Fruit fly (Drosophila melanogaster) whole organism, adult: ENCODE data around the gene CG11095.

Experiments used
- CG11617 ChIP-seq: fragments of 200-800 bp; sonication (Bioruptor generic); optimal IDR thresholded peaks from 2 replicates; lab custom pipeline; 2017; ENCODE audit warnings: mild to moderate bottlenecking, missing biosample characterization, missing genetic modification reagents, missing genetic modification characterization
- CG12768 ChIP-seq: fragments of 200-800 bp; sonication (Bioruptor generic); optimal IDR thresholded peaks from 2 replicates; lab custom pipeline; 2017; ENCODE audit warnings: missing biosample characterization, missing genetic modification characterization, mild to moderate bottlenecking, moderate library complexity, missing genetic modification reagents
- CG14711 ChIP-seq: fragments of 200-800 bp; sonication (Bioruptor generic); optimal IDR thresholded peaks from 2 replicates; lab custom pipeline; 2018; ENCODE audit warnings: missing biosample characterization, mild to moderate bottlenecking, missing genetic modification characterization, moderate library complexity
- CG1620 ChIP-seq: fragments of 200-800 bp; sonication (Bioruptor generic); optimal IDR thresholded peaks from 2 replicates; lab custom pipeline; 2016; ENCODE audit warnings: missing biosample characterization, missing genetic modification characterization
- CG33017 ChIP-seq: fragments of 200-800 bp; sonication (Bioruptor generic); optimal IDR thresholded peaks from 2 replicates; lab custom pipeline; 2018; ENCODE audit warnings: missing biosample characterization, mild to moderate bottlenecking, missing genetic modification characterization, moderate library complexity
- CG5204 ChIP-seq: fragments of 200-800 bp; sonication (Bioruptor generic); optimal IDR thresholded peaks from 2 replicates; lab custom pipeline; 2016; ENCODE audit warnings: missing biosample characterization, missing genetic modification characterization
- CG7045 ChIP-seq: fragments of 200-800 bp; sonication (Bioruptor generic); optimal IDR thresholded peaks from 2 replicates; lab custom pipeline; 2017; ENCODE audit warnings: missing biosample characterization, mild to moderate bottlenecking, missing genetic modification characterization
- CG7101 ChIP-seq: fragments of 200-800 bp; sonication (Bioruptor generic); optimal IDR thresholded peaks from 2 replicates; lab custom pipeline; 2018; ENCODE audit warnings: missing biosample characterization, mild to moderate bottlenecking, missing genetic modification characterization, moderate library complexity
- Clk ChIP-seq: fragments of 200-800 bp; sonication (Bioruptor generic); optimal IDR thresholded peaks from 2 replicates; lab custom pipeline; 2017; ENCODE audit warnings: missing biosample characterization, missing genetic modification characterization
- Crg-1 ChIP-seq: fragments of 200-800 bp; sonication (Bioruptor generic); optimal IDR thresholded peaks from 2 replicates; lab custom pipeline; 2016; ENCODE audit warnings: missing biosample characterization, missing genetic modification characterization
- Hr96 ChIP-seq: fragments of 200-800 bp; sonication (Bioruptor generic); optimal IDR thresholded peaks from 2 replicates; lab custom pipeline; 2016; ENCODE audit warnings: missing biosample characterization, missing genetic modification characterization
- Mnt ChIP-seq: fragments of 200-800 bp; sonication (Bioruptor generic); optimal IDR thresholded peaks from 2 replicates; lab custom pipeline; 2016; ENCODE audit warnings: missing biosample characterization, mild to moderate bottlenecking, missing genetic modification characterization
- bab1 ChIP-seq: fragments of 200-800 bp; sonication (Bioruptor generic); optimal IDR thresholded peaks from 3 replicates; lab custom pipeline; 2019; ENCODE audit warnings: missing biosample characterization, mild to moderate bottlenecking, missing genetic modification characterization, moderate library complexity
- cic ChIP-seq: fragments of 200-800 bp; sonication (Bioruptor generic); optimal IDR thresholded peaks from 2 replicates; lab custom pipeline; 2017; ENCODE audit warnings: missing biosample characterization, mild to moderate bottlenecking, missing genetic modification characterization, moderate library complexity
- cnc ChIP-seq, 2 experiments: fragments of >200 bp; optimal IDR thresholded peaks; 2 replicates each; lab custom pipeline; 2017
- kay ChIP-seq: fragments of 200-800 bp; sonication (Bioruptor generic); peaks from one replicate; lab custom pipeline; 2016; ENCODE audit warnings: missing biosample characterization, missing genetic modification characterization, borderline replicate concordance
- ovo ChIP-seq: fragments of 200-800 bp; sonication (Bioruptor generic); optimal IDR thresholded peaks from 2 replicates; lab custom pipeline; 2016; ENCODE audit warnings: missing biosample characterization, missing genetic modification characterization
- pad ChIP-seq: fragments of 200-800 bp; sonication (Bioruptor generic); optimal IDR thresholded peaks from 3 replicates; lab custom pipeline; 2017; ENCODE audit warnings: missing biosample characterization, missing genetic modification characterization, mild to moderate bottlenecking, moderate library complexity, missing genetic modification reagents
- tj ChIP-seq: fragments of 200-800 bp; sonication (Bioruptor generic); optimal IDR thresholded peaks from 3 replicates; lab custom pipeline; 2017; ENCODE audit warnings: missing biosample characterization, mild to moderate bottlenecking, missing genetic modification characterization, moderate library complexity
- toe ChIP-seq: fragments of 200-800 bp; sonication (Bioruptor generic); optimal IDR thresholded peaks from 2 replicates; lab custom pipeline; 2016; ENCODE audit warnings: missing biosample characterization, missing genetic modification characterization

The CG11095 gene

dm6 chrX:13838892-13839291, 27.4 kb downstream of the CG11095 start:
- peak; percentile 19 for TF ChIP-seq Crg-1 (GFP tag; lab: Kevin White, UChicago)
- TF ChIP-seq kay = no peak
- peak; percentile 77 for TF ChIP-seq CG7045 (GFP tag; lab: Kevin White, UChicago)
- peak; percentile 65 for TF ChIP-seq bab1 (GFP tag; lab: Kevin White, UChicago)
- no peak for TF ChIP-seq Hr96 (GFP tag; lab: Kevin White, UChicago)
- TF ChIP-seq CG11617 (GFP tag; lab: Kevin White, UChicago) = peak; percentile 79
- TF ChIP-seq CG14711 (tag; lab: Kevin White, UChicago) = peak; percentile 84
- peak; percentile 68 for TF ChIP-seq CG12768
- peak; percentile 73 for TF ChIP-seq Clk
- TF ChIP-seq pad (GFP tag; lab: Kevin White, UChicago) = peak; percentile 55
- peak; percentile 81 for TF ChIP-seq CG7101 (tag; lab: Kevin White, UChicago)
- TF ChIP-seq Mnt (GFP tag; lab: Kevin White, UChicago) = peak; percentile 69
- no peak for TF ChIP-seq cnc (optimal IDR thresholded peaks at IDR 0.05; lab: Kevin White, UChicago)
- TF ChIP-seq CG5204 (GFP tag; lab: Kevin White, UChicago) = peak; percentile 86
- TF ChIP-seq ovo (GFP tag; lab: Kevin White, UChicago) = peak; percentile 20
- TF ChIP-seq cic (GFP tag; lab: Kevin White, UChicago) = peak; percentile 23
- TF ChIP-seq toe (GFP tag; lab: Kevin White, UChicago) = peak; percentile 66
- peak; percentile 68 for TF ChIP-seq tj (GFP tag; lab: Kevin White, UChicago)
- peak; percentile 62 for TF ChIP-seq CG33017 (tag; lab: Kevin White, UChicago)
- peak; percentile 65 for TF ChIP-seq CG1620 (GFP tag; lab: Kevin White, UChicago)

- TF ChIP-seq Crg-1 (GFP tag; lab: Kevin White, UChicago) (no peak), ovo (GFP tag; lab: Kevin White, UChicago) (peak; percentile 24), CG7045 (GFP tag; lab: Kevin White, UChicago) (no peak), kay (no peak), CG33017 (tag; lab: Kevin White, UChicago) (peak; percentile 47), CG11617 (GFP tag; lab: Kevin White, UChicago) (peak; percentile 19), CG12768 (peak; percentile 67), CG5204 (GFP tag; lab: Kevin White, UChicago) (no peak), cic (GFP tag; lab: Kevin White, UChicago) (peak; percentile 55), pad (GFP tag; lab: Kevin White, UChicago) (peak; percentile 29), Hr96 (GFP tag; lab: Kevin White, UChicago) (no peak), tj (GFP tag; lab: Kevin White, UChicago) (no peak), Clk (no peak), toe (GFP tag; lab: Kevin White, UChicago) (peak; percentile 19), bab1 (GFP tag; lab: Kevin White, UChicago) (peak; percentile 49), CG7101 (tag; lab: Kevin White, UChicago) (peak; percentile 65), CG14711 (tag; lab: Kevin White, UChicago) (peak; percentile 42), cnc (optimal IDR thresholded peaks at IDR 0.05; lab: Kevin White, UChicago) (no peak), Mnt (GFP tag; lab: Kevin White, UChicago) (peak; percentile 62), CG1620 (GFP tag; lab: Kevin White, UChicago) (no peak)
These were observed 28.6 kb downstream of the CG11095 start for dm6 chrX:13840075-13840474.

DNA sequence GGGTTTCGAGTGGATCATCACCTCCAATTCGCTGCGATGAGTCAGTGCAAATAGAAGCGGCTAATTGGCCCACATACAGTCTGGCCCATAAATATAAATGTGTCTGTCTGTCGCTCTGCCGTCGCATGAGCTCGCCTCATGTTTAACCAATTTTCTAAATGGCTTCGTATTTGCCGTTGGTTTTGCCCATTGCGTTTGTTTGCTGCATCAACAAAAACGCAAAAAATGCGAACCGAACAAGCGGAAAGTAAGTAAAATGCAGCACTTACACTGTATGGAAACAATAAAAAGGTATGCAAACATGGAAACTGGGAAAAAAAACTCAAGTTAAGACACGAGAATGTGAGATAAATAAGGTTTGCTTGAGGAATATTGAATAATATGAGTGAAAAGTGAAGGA, 32.0 kb downstream of the CG11095 start:
- no peak for TF ChIP-seq kay
- no peak for TF ChIP-seq CG14711 (tag; lab: Kevin White, UChicago)
- no peak for TF ChIP-seq Mnt (GFP tag; lab: Kevin White, UChicago)
- no peak for TF ChIP-seq ovo (GFP tag; lab: Kevin White, UChicago)
- peak; percentile 92 for TF ChIP-seq tj (GFP tag; lab: Kevin White, UChicago)
- no peak for TF ChIP-seq Clk
- TF ChIP-seq pad (GFP tag; lab: Kevin White, UChicago) = no peak
- peak; percentile 16 for TF ChIP-seq bab1 (GFP tag; lab: Kevin White, UChicago)

dm6 chrX:13844317-13844886, 32.9 kb downstream of the CG11095 start:
- TF ChIP-seq Clk = no peak
- TF ChIP-seq cnc (optimal IDR thresholded peaks at IDR 0.05; lab: Kevin White, UChicago) = peak; percentile 81 to 85
- peak; percentile 24 for TF ChIP-seq CG12768
- no peak for TF ChIP-seq pad (GFP tag; lab: Kevin White, UChicago)
- peak; percentile 34 for TF ChIP-seq ovo (GFP tag; lab: Kevin White, UChicago)
- peak; percentile 11 for TF ChIP-seq CG14711 (tag; lab: Kevin White, UChicago)
- TF ChIP-seq cic (GFP tag; lab: Kevin White, UChicago) = peak; percentile 64
- peak; percentile 43 for TF ChIP-seq Mnt (GFP tag; lab: Kevin White, UChicago)
- peak; percentile 26 for TF ChIP-seq CG7101 (tag; lab: Kevin White, UChicago)
- no peak for TF ChIP-seq CG1620 (GFP tag; lab: Kevin White, UChicago)
- TF ChIP-seq bab1 (GFP tag; lab: Kevin White, UChicago) = peak; percentile 23
- no peak for TF ChIP-seq CG5204 (GFP tag; lab: Kevin White, UChicago)
- peak; percentile 40 for TF ChIP-seq kay
- no peak for TF ChIP-seq CG7045 (GFP tag; lab: Kevin White, UChicago)

DNA sequence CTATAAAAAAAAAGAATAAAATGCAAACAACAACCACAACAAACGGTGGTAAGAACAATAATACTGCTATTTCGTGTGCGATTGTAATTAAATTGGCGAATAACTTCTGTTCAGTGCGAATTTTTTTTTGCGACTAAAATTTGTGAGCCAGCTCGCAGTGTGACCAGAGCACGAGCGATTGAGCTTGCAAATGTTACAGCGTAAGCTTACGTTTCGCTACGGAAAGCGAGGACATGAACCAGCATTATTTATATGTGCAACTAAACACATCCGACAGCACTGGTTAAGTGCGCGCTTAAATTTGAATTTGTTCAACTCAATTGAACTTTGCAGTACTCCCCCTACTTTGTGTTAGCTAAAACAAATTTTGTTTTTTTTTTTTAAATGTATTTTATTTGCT, 34.2 kb downstream of the CG11095 start, which contains the start of gene AMPdeam:
TSS of gene AMPdeam (minus strand) at position 139 of the 400 bp plus-strand sequence.
- TF ChIP-seq CG5204 (GFP tag; lab: Kevin White, UChicago) (no peak), CG33017 (tag; lab: Kevin White, UChicago) (peak; percentile 21), CG1620 (GFP tag; lab: Kevin White, UChicago) (peak; percentile 75), Mnt (GFP tag; lab: Kevin White, UChicago) (peak; percentile 69), Crg-1 (GFP tag; lab: Kevin White, UChicago) (peak; percentile 65), Hr96 (GFP tag; lab: Kevin White, UChicago) (no peak), CG11617 (GFP tag; lab: Kevin White, UChicago) (peak; percentile 36), kay (no peak), CG12768 (no peak), ovo (GFP tag; lab: Kevin White, UChicago) (no peak), pad (GFP tag; lab: Kevin White, UChicago) (peak; percentile 53), CG7045 (GFP tag; lab: Kevin White, UChicago) (no peak), cic (GFP tag; lab: Kevin White, UChicago) (peak; percentile 41), Clk (no peak), cnc (optimal IDR thresholded peaks at IDR 0.05; lab: Kevin White, UChicago) (no peak), CG14711 (tag; lab: Kevin White, UChicago) (peak; percentile 53), tj (GFP tag; lab: Kevin White, UChicago) (peak; percentile 31), CG7101 (tag; lab: Kevin White, UChicago) (peak; percentile 76), toe (GFP tag; lab: Kevin White, UChicago) (peak; percentile 14), bab1 (GFP tag; lab: Kevin White, UChicago) (peak; percentile 85)
